Fruit fly (Drosophila melanogaster) whole organism: ENCODE results near the gene Jhbp1.

ENCODE experiments used
- CG8478 ChIP-seq: fragments of >200 bp; optimal IDR thresholded peaks from 2 replicates; lab custom pipeline; 2018; ENCODE audit warnings: inconsistent platforms
- Dll ChIP-seq: fragments of >200 bp; optimal IDR thresholded peaks from 2 replicates; lab custom pipeline; 2017
- EcR ChIP-seq, 2 experiments: fragments of >200 bp; optimal IDR thresholded peaks; 2 replicates each; lab custom pipeline; 2017; ENCODE audit warnings: missing biosample characterization in 2 of 2, missing genetic modification characterization in 2 of 2, missing genetic modification reagents in 2 of 2
- pan ChIP-seq: fragments of >200 bp; optimal IDR thresholded peaks from 2 replicates; lab custom pipeline; 2017
- psq ChIP-seq: fragments of >200 bp; optimal IDR thresholded peaks from 2 replicates; lab custom pipeline; 2017
- usp ChIP-seq: fragments of >200 bp; optimal IDR thresholded peaks from 2 replicates; lab custom pipeline; 2017; ENCODE audit warnings: missing biosample characterization, missing genetic modification characterization, mixed read lengths

Gene Jhbp1

DNA sequence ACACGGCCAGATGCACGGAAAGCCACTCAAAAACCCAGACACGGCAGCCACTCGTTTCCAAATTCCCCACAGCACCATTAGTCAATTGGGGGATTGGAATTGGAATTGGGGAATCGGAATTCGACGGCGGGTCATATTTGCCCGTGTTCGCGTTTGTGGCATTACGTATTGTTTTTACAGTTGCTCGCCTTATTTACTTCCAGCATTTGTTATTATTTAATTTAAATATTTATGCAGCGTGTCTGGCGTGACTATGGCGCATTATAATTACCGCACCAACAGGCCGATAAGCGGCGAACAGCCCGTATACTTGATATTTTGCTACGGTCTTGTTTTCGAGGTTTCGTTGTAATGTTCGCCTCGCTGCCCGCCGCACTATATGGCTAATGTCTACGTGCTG, 49.9 kb downstream of the Jhbp1 start:
- TF ChIP-seq Dll (lab: Kevin White, UChicago): no peak
- TF ChIP-seq usp (GFP tag; lab: Kevin White, UChicago): no peak
- no peak for TF ChIP-seq CG8478 (lab: Kevin White, UChicago)
- no peak for TF ChIP-seq pan
- no peak for TF ChIP-seq psq (lab: Kevin White, UChicago)
- no peak for TF ChIP-seq EcR (GFP tag; optimal IDR thresholded peaks at IDR 0.05; lab: Kevin White, UChicago)

DNA sequence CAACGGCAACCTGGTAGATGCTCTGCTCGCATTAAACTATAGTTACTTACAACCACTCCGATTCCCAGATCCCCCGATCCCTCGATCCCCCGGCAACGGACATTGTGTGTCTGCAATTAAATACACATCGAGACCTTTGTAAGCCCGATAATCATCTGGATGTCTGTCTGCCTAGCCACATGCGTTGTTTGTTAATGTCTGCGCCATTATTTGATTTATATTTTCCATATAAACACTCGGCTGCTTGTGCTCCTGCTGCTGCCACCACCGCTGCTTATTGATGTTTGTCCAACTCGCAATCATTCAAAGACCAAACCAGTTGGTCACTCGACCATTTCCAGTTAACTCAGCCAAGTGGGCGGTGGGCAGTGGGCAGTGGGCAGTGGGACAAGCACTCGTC, 51.0 kb downstream of the Jhbp1 start:
- TF ChIP-seq usp (GFP tag; lab: Kevin White, UChicago) (no peak), pan (no peak), Dll (lab: Kevin White, UChicago) (no peak), psq (lab: Kevin White, UChicago) (no peak), CG8478 (lab: Kevin White, UChicago) (no peak), EcR (GFP tag; optimal IDR thresholded peaks at IDR 0.05; lab: Kevin White, UChicago) (no peak)

DNA sequence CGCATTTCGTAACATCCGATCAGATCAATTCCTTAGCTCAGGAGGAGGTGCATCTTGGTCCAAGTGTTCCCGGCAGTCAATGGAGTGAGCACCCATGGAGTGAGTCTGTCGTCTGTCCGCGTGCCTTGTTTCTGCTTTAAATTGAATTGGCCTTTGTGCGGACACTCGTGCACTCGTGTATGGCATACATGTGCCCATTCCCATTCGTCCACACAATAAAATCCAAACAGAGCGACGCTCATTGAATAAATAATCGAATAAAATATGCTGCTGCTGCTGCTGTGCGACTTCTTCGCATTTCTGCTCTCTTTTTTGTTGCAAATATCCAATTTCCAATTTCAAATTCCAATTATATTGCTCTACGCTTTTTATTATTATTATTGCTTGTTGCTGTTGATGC, 51.8 kb downstream of the Jhbp1 start:
- TF ChIP-seq CG8478 (lab: Kevin White, UChicago): no peak
- TF ChIP-seq psq (lab: Kevin White, UChicago): no peak
- TF ChIP-seq EcR (GFP tag; optimal IDR thresholded peaks at IDR 0.05; lab: Kevin White, UChicago): no peak
- TF ChIP-seq pan: no peak
- TF ChIP-seq Dll (lab: Kevin White, UChicago): no peak
- TF ChIP-seq usp (GFP tag; lab: Kevin White, UChicago): no peak
